Worm (Caenorhabditis elegans) whole organism, L4 larva: Measurements from ENCODE around the gene C14B9.3.

Source experiments
- T26A8.4 ChIP-seq: fragments of 200-800 bp; sonication (Bioruptor generic); IDR thresholded peaks from 2 replicates; pipeline ENCODE4 v1.3.6; 2022; ENCODE audit warnings: missing genetic modification characterization, missing compliant biosample characterization
- dmd-6 ChIP-seq: fragments of 200-800 bp; sonication (Bioruptor generic); IDR thresholded peaks from 2 replicates; pipeline ENCODE4 v1.3.6; 2022; ENCODE audit warnings: missing genetic modification reagents, missing genetic modification characterization, missing compliant biosample characterization
- lin-29 ChIP-seq: fragments of 200-800 bp; sonication (Bioruptor generic); IDR thresholded peaks from 2 replicates; pipeline ENCODE4 v1.3.6; 2022; ENCODE audit warnings: missing genetic modification reagents, missing genetic modification characterization, missing compliant biosample characterization
- spr-1 ChIP-seq: sonication (generic microtip); optimal IDR thresholded peaks from 2 replicates; lab custom pipeline; 2016; ENCODE audit warnings: mild to moderate bottlenecking, missing genetic modification characterization, missing compliant biosample characterization
- zfp-2 ChIP-seq: sonication (generic microtip); optimal IDR thresholded peaks from 2 replicates; lab custom pipeline; 2016; ENCODE audit warnings: mild to moderate bottlenecking, missing genetic modification characterization, missing compliant biosample characterization
- ztf-11 ChIP-seq: fragments of 150-350 bp; optimal IDR thresholded peaks from 2 replicates; lab custom pipeline; 2014; ENCODE audit warnings: missing biosample characterization, missing genetic modification characterization

DNA sequence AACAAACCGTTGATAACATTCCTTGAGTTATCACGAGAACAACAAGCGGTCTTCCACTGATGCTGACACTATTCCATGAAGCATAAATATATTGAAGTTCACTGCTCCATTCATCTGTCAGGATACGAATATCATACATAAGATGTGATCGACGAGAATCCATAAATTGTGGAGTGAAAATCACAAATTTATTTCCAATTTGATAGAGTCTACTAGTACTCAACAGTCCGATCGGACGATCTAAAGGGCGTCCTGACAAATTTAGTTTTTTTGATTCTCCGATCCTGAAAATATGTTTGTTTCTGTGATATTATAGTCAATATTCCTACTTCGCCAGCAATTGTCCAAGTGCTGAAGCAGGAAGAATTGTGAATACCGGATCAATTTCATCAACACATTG, 33.6 kb downstream of the C14B9.3 start:
- no peak for TF ChIP-seq zfp-2 (tag; lab: Kevin White, UChicago)
- no peak for TF ChIP-seq lin-29 (GFP tag; lab: Robert Waterston, UW)
- no peak for TF ChIP-seq T26A8.4 (GFP tag; lab: Robert Waterston, UW)
- no peak for TF ChIP-seq ztf-11
- no peak for TF ChIP-seq dmd-6
- TF ChIP-seq spr-1 (tag; lab: Kevin White, UChicago) = no peak
